Worm (Caenorhabditis elegans): ENCODE measurements around the gene R11D1.10.

The R11D1.10 gene

DNA sequence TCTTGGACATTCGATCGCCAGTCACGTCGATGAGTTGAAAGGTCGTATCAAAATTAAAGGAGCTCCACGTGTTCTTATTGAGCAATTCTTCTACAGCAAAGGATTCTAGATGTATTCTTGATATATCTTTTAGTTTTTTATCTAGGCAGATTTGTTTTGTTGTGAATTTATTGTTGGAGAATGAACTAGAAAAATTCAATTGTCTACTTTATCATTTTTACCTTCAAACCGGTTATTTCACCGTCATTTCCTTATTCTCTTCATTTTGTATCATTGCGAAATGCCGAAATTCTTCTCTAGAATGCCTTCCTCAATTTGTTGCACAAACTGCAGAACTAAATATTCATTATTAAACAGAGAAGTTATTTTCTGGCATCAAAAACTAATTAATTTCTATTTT is at the start of gene R11D1.10:
Gene R11D1.10 (plus strand): TSS at position 301 of the 400 bp plus-strand sequence.
- TF ChIP-seq swsn-7 (tag; optimal IDR thresholded peaks at IDR 0.05) (no peak), efl-1 (optimal IDR thresholded peaks at IDR 0.05) (no peak), efl-1 (GFP tag; optimal IDR thresholded peaks at IDR 0.05 in 1 of 2) (peak in 1 of 2 experiments; percentile 70)

DNA sequence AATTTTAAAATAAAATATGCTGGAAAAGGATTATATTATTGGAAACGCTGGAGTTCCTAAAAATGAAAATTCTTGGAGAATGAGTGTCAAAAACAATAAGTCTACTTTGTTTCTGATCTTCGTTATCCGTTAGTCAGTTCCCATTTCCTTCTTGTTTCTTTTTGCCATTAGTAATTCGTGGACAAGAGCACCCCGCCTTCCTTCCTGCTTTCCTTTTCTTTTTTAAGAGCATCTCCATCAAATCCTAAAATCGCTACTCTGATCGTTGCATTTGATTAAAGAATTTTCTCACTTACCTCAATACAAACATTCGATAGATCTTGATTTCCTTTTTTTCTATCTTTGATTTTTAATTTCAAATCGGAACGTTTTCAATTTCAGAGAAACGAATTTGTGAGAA is 49.5 kb upstream of the R11D1.10 start, which contains the start of gene frpr-15:
Gene frpr-15 (plus strand): TSS at position 301 of the 400 bp plus-strand sequence.
- no peak for TF ChIP-seq ets-5 (GFP tag; IDR thresholded peaks at IDR 0.05)
- TF ChIP-seq fkh-10 (GFP tag; optimal IDR thresholded peaks at IDR 0.05), result peak; percentile 9
- TF ChIP-seq nhr-47 (tag; optimal IDR thresholded peaks at IDR 0.05), result no peak
- no peak for TF ChIP-seq alr-1 (tag; optimal IDR thresholded peaks at IDR 0.05; ENCODE audit: borderline replicate concordance)

DNA sequence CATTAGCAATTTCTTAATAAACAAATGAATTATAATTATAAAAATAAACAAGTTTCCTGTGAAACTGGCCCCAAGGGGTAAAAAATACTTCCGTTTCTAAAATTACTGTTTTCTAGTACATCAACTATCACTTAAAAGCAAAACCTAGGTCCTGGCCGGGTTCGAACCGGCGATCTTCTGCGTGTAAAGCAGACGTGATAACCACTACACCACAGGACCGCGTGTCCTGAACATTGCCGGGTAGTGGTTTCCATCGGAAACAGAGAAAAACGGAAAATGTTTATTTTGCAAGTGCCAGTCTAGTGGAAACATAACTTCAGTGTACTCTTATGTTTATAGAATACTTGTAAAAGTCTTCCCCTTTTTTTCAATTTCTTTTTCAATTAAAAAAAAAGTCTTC is 46.1 kb upstream of the R11D1.10 start:
- TF ChIP-seq mep-1 (tag; optimal IDR thresholded peaks at IDR 0.05), result no peak
- peak; percentile 7 for TF ChIP-seq nhr-90 (tag; optimal IDR thresholded peaks at IDR 0.05; ENCODE audit: poor library complexity)
- TF ChIP-seq nhr-20 (tag; optimal IDR thresholded peaks at IDR 0.05), result peak; percentile 15

DNA sequence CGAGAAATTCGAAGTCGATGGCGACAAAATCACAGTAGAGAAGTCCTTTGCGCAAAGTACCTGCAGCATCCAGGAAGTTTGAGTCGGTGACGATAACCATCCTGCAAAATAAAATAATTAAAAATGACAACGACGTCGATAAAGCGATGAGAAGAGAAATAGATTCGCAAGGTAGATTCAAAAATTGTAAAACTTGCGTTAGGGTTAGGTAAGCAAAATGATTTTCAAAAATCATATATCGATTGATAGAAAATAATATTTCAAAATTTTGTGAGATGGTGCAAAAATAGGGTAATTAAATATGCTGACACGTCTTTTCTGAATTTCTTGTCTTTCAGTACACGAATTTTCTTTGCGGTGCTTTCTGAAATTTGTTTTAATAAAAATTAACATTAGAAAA is 34.2 kb upstream of the R11D1.10 start, which contains the start of gene parn-1:
Gene parn-1 (minus strand): TSS at position 101 of the 400 bp plus-strand sequence.
- TF ChIP-seq lin-39 (tag; optimal IDR thresholded peaks at IDR 0.05), result no peak
- no peak for TF ChIP-seq snpc-4 (tag; optimal IDR thresholded peaks at IDR 0.05)
- TF ChIP-seq tbx-2 (tag; optimal IDR thresholded peaks at IDR 0.05), result no peak
- TF ChIP-seq unc-30 (tag; optimal IDR thresholded peaks at IDR 0.05), result no peak
- no peak for TF ChIP-seq unc-98 (GFP tag; IDR thresholded peaks at IDR 0.05)
- TF ChIP-seq efl-1 (optimal IDR thresholded peaks at IDR 0.05), result no peak
- no peak for TF ChIP-seq efl-1 (GFP tag; optimal IDR thresholded peaks at IDR 0.05 in 1 of 2)
- no peak for TF ChIP-seq nhr-11 (tag; optimal IDR thresholded peaks at IDR 0.05)
- no peak for TF ChIP-seq ama-1 (optimal IDR thresholded peaks at IDR 0.05)
- TF ChIP-seq dpl-1 (GFP tag; optimal IDR thresholded peaks at IDR 0.05), result no peak
- TF ChIP-seq fkh-8 (tag; optimal IDR thresholded peaks at IDR 0.05), result no peak
- no peak for TF ChIP-seq ztf-11 (tag; optimal IDR thresholded peaks at IDR 0.05)
- TF ChIP-seq fos-1 (tag; optimal IDR thresholded peaks at IDR 0.05), result no peak
- TF ChIP-seq tlp-1 (tag; optimal IDR thresholded peaks at IDR 0.05), result no peak
- no peak for TF ChIP-seq C16A3.4 (tag; optimal IDR thresholded peaks at IDR 0.05)
- no peak for TF ChIP-seq vab-15 (tag; optimal IDR thresholded peaks at IDR 0.05)
- TF ChIP-seq fkh-10 (GFP tag; optimal IDR thresholded peaks at IDR 0.05), result no peak

DNA sequence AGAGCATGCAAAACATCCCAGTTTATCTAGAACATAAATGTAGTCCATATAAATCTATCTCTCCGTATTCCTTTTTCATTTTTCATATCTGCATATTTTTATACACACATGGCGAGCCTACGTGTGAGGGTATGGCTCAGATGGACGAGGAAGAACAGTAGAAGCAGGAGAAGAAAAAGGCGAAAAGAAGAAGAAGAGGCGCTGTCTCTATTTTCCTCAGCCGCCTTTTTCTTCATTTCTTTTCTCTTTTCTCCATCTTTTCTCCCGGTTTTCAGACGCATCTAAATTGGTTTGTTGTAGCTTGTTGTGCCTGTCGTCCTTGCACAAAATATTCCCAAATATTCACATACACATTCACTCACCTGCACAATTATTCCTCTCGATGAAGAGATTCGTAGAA is 33.4 kb upstream of the R11D1.10 start, which contains the start of gene K10C8.4:
Gene K10C8.4 (plus strand): TSS at position 301 of the 400 bp plus-strand sequence.
- TF ChIP-seq hlh-17 (GFP tag; optimal IDR thresholded peaks at IDR 0.05; ENCODE audit: borderline replicate concordance) (no peak), lin-39 (tag; optimal IDR thresholded peaks at IDR 0.05) (no peak)

DNA sequence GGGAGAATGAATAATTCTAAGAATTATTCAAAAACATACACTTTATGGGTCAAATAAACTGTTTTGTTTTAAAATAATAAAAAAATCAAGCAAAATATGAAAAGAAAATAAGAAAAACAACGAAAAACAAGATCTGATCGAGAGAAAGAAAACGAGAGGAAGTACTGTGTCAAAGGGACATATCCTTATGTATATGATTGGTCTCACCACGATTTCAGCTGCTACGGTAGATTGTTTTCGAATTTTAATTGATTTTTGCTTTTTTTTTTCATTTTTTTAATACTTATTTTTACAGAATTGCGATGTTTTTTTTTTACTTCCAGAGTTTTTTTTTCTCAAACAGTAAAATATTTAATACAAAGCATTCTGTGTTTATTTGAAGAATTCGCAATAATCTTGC is 32.5 kb upstream of the R11D1.10 start:
- no peak for TF ChIP-seq nhr-47 (tag; optimal IDR thresholded peaks at IDR 0.05)
- TF ChIP-seq snpc-4 (tag; optimal IDR thresholded peaks at IDR 0.05), result no peak
- TF ChIP-seq hlh-17 (GFP tag; optimal IDR thresholded peaks at IDR 0.05; ENCODE audit: borderline replicate concordance), result no peak
- TF ChIP-seq elt-3 (tag; optimal IDR thresholded peaks at IDR 0.05), result no peak
- TF ChIP-seq ceh-8 (GFP tag; optimal IDR thresholded peaks at IDR 0.05), result no peak
- TF ChIP-seq pqm-1 (tag; optimal IDR thresholded peaks at IDR 0.05), result no peak
- no peak for TF ChIP-seq fkh-4 (tag; optimal IDR thresholded peaks at IDR 0.05; ENCODE audit: borderline replicate concordance)
- TF ChIP-seq unc-86 (tag; optimal IDR thresholded peaks at IDR 0.05), result no peak
- TF ChIP-seq C04F5.9 (tag; optimal IDR thresholded peaks at IDR 0.05), result no peak
- TF ChIP-seq sup-37 (GFP tag; optimal IDR thresholded peaks at IDR 0.05), result no peak
- no peak for TF ChIP-seq irx-1 (tag; optimal IDR thresholded peaks at IDR 0.05)
- TF ChIP-seq mdl-1 (tag; optimal IDR thresholded peaks at IDR 0.05), result no peak
- no peak for TF ChIP-seq lin-15B (tag; optimal IDR thresholded peaks at IDR 0.05)
- no peak for TF ChIP-seq swsn-7 (tag; optimal IDR thresholded peaks at IDR 0.05)
- TF ChIP-seq skn-1 (tag; optimal IDR thresholded peaks at IDR 0.05), result no peak
- TF ChIP-seq nhr-71 (tag; optimal IDR thresholded peaks at IDR 0.05), result no peak
- TF ChIP-seq egl-27 (tag; optimal IDR thresholded peaks at IDR 0.05), result no peak
